Worm (Caenorhabditis elegans): ENCODE data around the gene cept-1.

ce11 chrX:12726129-12726528 lies 35.7 kb upstream of the cept-1 start:
- TF ChIP-seq nhr-11 (tag; optimal IDR thresholded peaks at IDR 0.05) = no peak
- TF ChIP-seq ces-1 (GFP tag; optimal IDR thresholded peaks at IDR 0.05) = no peak
- no peak for TF ChIP-seq ztf-11 (tag; optimal IDR thresholded peaks at IDR 0.05)
- TF ChIP-seq lin-13 (GFP tag; optimal IDR thresholded peaks at IDR 0.05) = no peak
- TF ChIP-seq dsc-1 (tag; optimal IDR thresholded peaks at IDR 0.05) = peak; percentile 21
- no peak for TF ChIP-seq snu-23 (GFP tag; optimal IDR thresholded peaks at IDR 0.05)

Data from whole organism, L1 larva.